Worm (Caenorhabditis elegans): ENCODE results near the gene pals-40.

ce11 chrIII:1372563-1372962 is 5.2 kb downstream of the pals-40 start:
- no peak for TF ChIP-seq unc-62 (GFP tag; optimal IDR thresholded peaks at IDR 0.05)
- TF ChIP-seq pha-4 (tag; optimal IDR thresholded peaks at IDR 0.05), result no peak
- no peak for TF ChIP-seq snpc-4 (tag; optimal IDR thresholded peaks at IDR 0.05)
- TF ChIP-seq elt-3 (tag; optimal IDR thresholded peaks at IDR 0.05), result no peak
- TF ChIP-seq nhr-237 (tag; optimal IDR thresholded peaks at IDR 0.05), result no peak
- TF ChIP-seq lsy-2 (tag; optimal IDR thresholded peaks at IDR 0.05), result no peak
- TF ChIP-seq blmp-1 (tag; optimal IDR thresholded peaks at IDR 0.05), result no peak
- no peak for TF ChIP-seq unc-39 (tag; optimal IDR thresholded peaks at IDR 0.05)
- TF ChIP-seq ceh-83 (GFP tag; optimal IDR thresholded peaks at IDR 0.05), result no peak
- TF ChIP-seq nhr-12 (tag; optimal IDR thresholded peaks at IDR 0.05), result no peak
